Fruit fly (Drosophila melanogaster) whole organism, embryonic: ENCODE data around the gene CG15034.

ENCODE experiments used
- Abd-B ChIP-seq: fragments of 200-800 bp; sonication (Bioruptor generic); optimal IDR thresholded peaks from 2 replicates; lab custom pipeline; 2018; ENCODE audit warnings: missing biosample characterization, mild to moderate bottlenecking, missing genetic modification characterization, moderate library complexity
- Asciz ChIP-seq: fragments of 200-800 bp; sonication (Bioruptor generic); optimal IDR thresholded peaks from 2 replicates; lab custom pipeline; 2017; ENCODE audit warnings: missing biosample characterization, mild to moderate bottlenecking, missing genetic modification characterization, missing genetic modification reagents
- Atf3 ChIP-seq: fragments of 200-800 bp; sonication (Bioruptor generic); optimal IDR thresholded peaks from 3 replicates; lab custom pipeline; 2016; ENCODE audit warnings: missing biosample characterization, missing genetic modification characterization
- Bgb ChIP-seq: fragments of 200-800 bp; sonication (Bioruptor generic); IDR thresholded peaks from 2 replicates; pipeline ENCODE4 v1.3.6; 2022; ENCODE audit warnings: missing biosample characterization, missing genetic modification characterization; ENCODE audit not compliant: partially characterized antibody
- C15 ChIP-seq: fragments of 200-800 bp; sonication (Bioruptor generic); IDR thresholded peaks from 3 replicates; pipeline ENCODE4 v1.3.6; 2022; ENCODE audit warnings: missing biosample characterization, missing genetic modification characterization
- CG10366 ChIP-seq: fragments of 200-800 bp; sonication (Bioruptor generic); IDR thresholded peaks from 2 replicates; pipeline ENCODE4 v1.3.6; 2022; ENCODE audit warnings: missing biosample characterization, missing genetic modification characterization
- CG10565 ChIP-seq: fragments of 200-800 bp; sonication (Bioruptor generic); optimal IDR thresholded peaks from 3 replicates; lab custom pipeline; 2016; ENCODE audit warnings: missing biosample characterization, mild to moderate bottlenecking, missing genetic modification characterization
- CG14667 ChIP-seq: fragments of 200-800 bp; sonication (Bioruptor generic); IDR thresholded peaks from 2 replicates; pipeline ENCODE4 v1.3.6; 2022; ENCODE audit warnings: missing biosample characterization, missing genetic modification characterization
- CG14710 ChIP-seq: fragments of 200-800 bp; sonication (Bioruptor generic); optimal IDR thresholded peaks from 3 replicates; lab custom pipeline; 2019; ENCODE audit warnings: missing biosample characterization, mild to moderate bottlenecking, missing genetic modification characterization, moderate library complexity
- CG15601 ChIP-seq: fragments of 200-800 bp; sonication (Bioruptor generic); optimal IDR thresholded peaks from 3 replicates; lab custom pipeline; 2019; ENCODE audit warnings: missing biosample characterization, mild to moderate bottlenecking, missing genetic modification characterization, moderate library complexity
- CG16815 ChIP-seq: fragments of 200-800 bp; sonication (Bioruptor generic); optimal IDR thresholded peaks from 3 replicates; lab custom pipeline; 2017; ENCODE audit warnings: missing biosample characterization, mild to moderate bottlenecking, missing genetic modification characterization
- CG17328 ChIP-seq: fragments of 200-800 bp; sonication (Bioruptor generic); IDR thresholded peaks from 2 replicates; pipeline ENCODE4 v1.3.6; 2022; ENCODE audit warnings: missing biosample characterization, missing genetic modification characterization
- CG17912 ChIP-seq: fragments of 200-800 bp; sonication (Bioruptor generic); optimal IDR thresholded peaks from 2 replicates; lab custom pipeline; 2018; ENCODE audit warnings: missing biosample characterization, mild to moderate bottlenecking, missing genetic modification characterization
- CG1792 ChIP-seq: fragments of 200-800 bp; sonication (Bioruptor generic); optimal IDR thresholded peaks from 2 replicates; lab custom pipeline; 2016; ENCODE audit warnings: missing biosample characterization, missing genetic modification characterization
- CG18476 ChIP-seq: fragments of 200-800 bp; sonication (Bioruptor generic); optimal IDR thresholded peaks from 2 replicates; lab custom pipeline; 2016; ENCODE audit warnings: missing biosample characterization, mild to moderate bottlenecking, missing genetic modification characterization
- CG18619 ChIP-seq: fragments of 200-800 bp; sonication (Bioruptor generic); optimal IDR thresholded peaks from 3 replicates; lab custom pipeline; 2017; ENCODE audit warnings: missing biosample characterization, mild to moderate bottlenecking, missing genetic modification characterization
- CG2875 ChIP-seq: fragments of 200-800 bp; sonication (Bioruptor generic); optimal IDR thresholded peaks from 2 replicates; lab custom pipeline; 2017; ENCODE audit warnings: missing biosample characterization, mild to moderate bottlenecking, missing genetic modification characterization, missing genetic modification reagents
- CG3163 ChIP-seq: fragments of 200-800 bp; sonication (Bioruptor generic); optimal IDR thresholded peaks from 3 replicates; lab custom pipeline; 2016; ENCODE audit warnings: missing biosample characterization, missing genetic modification characterization
- CG34376 ChIP-seq: fragments of 200-800 bp; sonication (Bioruptor generic); optimal IDR thresholded peaks from 2 replicates; lab custom pipeline; 2018; ENCODE audit warnings: missing biosample characterization, mild to moderate bottlenecking, missing genetic modification characterization
- CG6175 ChIP-seq: fragments of 200-800 bp; sonication (Bioruptor generic); IDR thresholded peaks from 3 replicates; pipeline ENCODE4 v1.3.6; 2022; ENCODE audit warnings: missing biosample characterization, missing genetic modification characterization
- CG7839 ChIP-seq: fragments of 200-800 bp; sonication (Bioruptor generic); optimal IDR thresholded peaks from 3 replicates; lab custom pipeline; 2018; ENCODE audit warnings: missing biosample characterization, mild to moderate bottlenecking, missing genetic modification characterization, moderate library complexity
- CG8359 ChIP-seq: fragments of 200-800 bp; sonication (Bioruptor generic); optimal IDR thresholded peaks from 2 replicates; lab custom pipeline; 2017; ENCODE audit warnings: missing biosample characterization, mild to moderate bottlenecking, missing genetic modification characterization, borderline replicate concordance
- CG9797 ChIP-seq: fragments of 200-800 bp; sonication (Bioruptor generic); optimal IDR thresholded peaks from 3 replicates; lab custom pipeline; 2018; ENCODE audit warnings: missing biosample characterization, mild to moderate bottlenecking, missing genetic modification characterization
- Dad ChIP-seq: fragments of 200-800 bp; sonication (Bioruptor generic); optimal IDR thresholded peaks from 3 replicates; lab custom pipeline; 2016; ENCODE audit warnings: missing biosample characterization, missing genetic modification characterization
- Dll ChIP-seq: fragments of 200-800 bp; sonication (Bioruptor generic); IDR thresholded peaks from 4 replicates; pipeline ENCODE4 v1.3.6; 2022; ENCODE audit warnings: missing biosample characterization, missing genetic modification characterization; ENCODE audit not compliant: partially characterized antibody
- Doc2 ChIP-seq: fragments of 200-800 bp; sonication (Bioruptor generic); IDR thresholded peaks from 2 replicates; pipeline ENCODE4 v1.3.6; 2022; ENCODE audit warnings: missing biosample characterization, missing genetic modification characterization
- Fer3 ChIP-seq: fragments of 200-800 bp; sonication (Bioruptor generic); optimal IDR thresholded peaks from 2 replicates; lab custom pipeline; 2018; ENCODE audit warnings: missing biosample characterization, mild to moderate bottlenecking, missing genetic modification characterization, moderate library complexity
- Hey ChIP-seq: fragments of 200-800 bp; sonication (Bioruptor generic); optimal IDR thresholded peaks from 3 replicates; lab custom pipeline; 2018; ENCODE audit warnings: missing biosample characterization, mild to moderate bottlenecking, missing genetic modification characterization
- HmgZ ChIP-seq: fragments of 200-800 bp; sonication (Bioruptor generic); optimal IDR thresholded peaks from 2 replicates; lab custom pipeline; 2018; ENCODE audit warnings: missing biosample characterization, mild to moderate bottlenecking, missing genetic modification characterization
- Kr ChIP-seq: fragments of 200-800 bp; sonication (Bioruptor generic); optimal IDR thresholded peaks from 2 replicates; lab custom pipeline; 2017; ENCODE audit warnings: missing biosample characterization, mild to moderate bottlenecking, missing genetic modification characterization
- MBD-R2 ChIP-seq: fragments of 200-800 bp; sonication (Bioruptor generic); IDR thresholded peaks from 2 replicates; pipeline ENCODE4 v1.3.6; 2022; ENCODE audit warnings: missing biosample characterization, missing genetic modification characterization
- NK7.1 ChIP-seq: fragments of 200-800 bp; sonication (Bioruptor generic); optimal IDR thresholded peaks from 3 replicates; lab custom pipeline; 2016; ENCODE audit warnings: missing biosample characterization, missing genetic modification characterization
- az2 ChIP-seq: fragments of 200-800 bp; sonication (Bioruptor generic); optimal IDR thresholded peaks from 3 replicates; lab custom pipeline; 2016; ENCODE audit warnings: missing biosample characterization, missing genetic modification characterization
- bsh ChIP-seq, 2 experiments: fragments of 200-800 bp; sonication (Bioruptor generic); optimal IDR thresholded peaks; 2 replicates each; lab custom pipeline; 2017 to 2018; ENCODE audit warnings: mild to moderate bottlenecking in 2 of 2, missing biosample characterization in 2 of 2, missing genetic modification characterization in 2 of 2, moderate library complexity in 1 of 2
- crp ChIP-seq, 2 experiments: fragments of 200-800 bp; sonication (Bioruptor generic); optimal IDR thresholded peaks; 2 replicates in 1 of 2; 3 replicates in 1 of 2; lab custom pipeline; 2017; ENCODE audit warnings: missing biosample characterization in 2 of 2, missing genetic modification characterization in 2 of 2, mild to moderate bottlenecking in 1 of 2, moderate library complexity in 1 of 2
- esg ChIP-seq: fragments of 200-800 bp; sonication (Bioruptor generic); conservative IDR thresholded peaks from 2 replicates; pipeline ENCODE4 v1.3.6; 2022; ENCODE audit warnings: missing biosample characterization, missing genetic modification characterization
- ewg ChIP-seq: fragments of 200-800 bp; sonication (Bioruptor generic); optimal IDR thresholded peaks from 3 replicates; lab custom pipeline; 2017; ENCODE audit warnings: mild to moderate bottlenecking, missing biosample characterization, missing genetic modification reagents, missing genetic modification characterization
- fu2 ChIP-seq: fragments of 200-800 bp; sonication (Bioruptor generic); optimal IDR thresholded peaks from 2 replicates; lab custom pipeline; 2016; ENCODE audit warnings: missing biosample characterization, missing genetic modification characterization
- gcm2 ChIP-seq: fragments of 200-800 bp; sonication (Bioruptor generic); optimal IDR thresholded peaks from 2 replicates; lab custom pipeline; 2016; ENCODE audit warnings: missing biosample characterization, missing genetic modification characterization
- hb ChIP-seq: fragments of 200-800 bp; sonication (Bioruptor generic); IDR thresholded peaks from 3 replicates; pipeline ENCODE4 v1.3.6; 2022; ENCODE audit warnings: missing biosample characterization, missing genetic modification characterization; ENCODE audit not compliant: partially characterized antibody
- klu ChIP-seq: fragments of 200-800 bp; sonication (Bioruptor generic); IDR thresholded peaks from 2 replicates; pipeline ENCODE4 v1.3.6; 2022; ENCODE audit warnings: missing biosample characterization, missing genetic modification characterization
- odd ChIP-seq: fragments of 200-800 bp; sonication (Bioruptor generic); optimal IDR thresholded peaks from 2 replicates; lab custom pipeline; 2017; ENCODE audit warnings: missing biosample characterization, mild to moderate bottlenecking, missing genetic modification characterization
- p53 ChIP-seq: fragments of 200-800 bp; sonication (Bioruptor generic); optimal IDR thresholded peaks from 2 replicates; lab custom pipeline; 2016; ENCODE audit warnings: missing biosample characterization, missing genetic modification characterization
- ranshi ChIP-seq: fragments of 200-800 bp; sonication (Bioruptor generic); IDR thresholded peaks from 2 replicates; pipeline ENCODE4 v1.3.6; 2022; ENCODE audit warnings: missing biosample characterization, missing genetic modification characterization
- row ChIP-seq: fragments of 200-800 bp; sonication (Bioruptor generic); IDR thresholded peaks from 3 replicates; pipeline ENCODE4 v1.3.6; 2022; ENCODE audit warnings: missing biosample characterization, missing genetic modification characterization
- sd ChIP-seq: fragments of 200-800 bp; sonication (Bioruptor generic); optimal IDR thresholded peaks from 3 replicates; lab custom pipeline; 2018; ENCODE audit warnings: missing biosample characterization, mild to moderate bottlenecking, missing genetic modification characterization, moderate library complexity
- sens ChIP-seq: fragments of 200-800 bp; sonication (Bioruptor generic); peaks from one replicate; lab custom pipeline; 2016; ENCODE audit warnings: missing biosample characterization, missing genetic modification characterization
- trh ChIP-seq: fragments of 200-800 bp; sonication (Bioruptor generic); optimal IDR thresholded peaks from 2 replicates; lab custom pipeline; 2016; ENCODE audit warnings: missing biosample characterization, missing genetic modification characterization
- tup ChIP-seq: fragments of 200-800 bp; sonication (Bioruptor generic); optimal IDR thresholded peaks from 2 replicates; lab custom pipeline; 2016; ENCODE audit warnings: missing biosample characterization, mild to moderate bottlenecking, missing genetic modification characterization, moderate library complexity
- tx ChIP-seq: fragments of 200-800 bp; sonication (Bioruptor generic); optimal IDR thresholded peaks from 2 replicates; lab custom pipeline; 2016; ENCODE audit warnings: missing biosample characterization, missing genetic modification characterization

CG15034 gene

dm6 chrX:7305753-7306338 is 41.5 kb downstream of the CG15034 start (continued):
- peak; percentile 53; the same call in 1 of the 2 replicates for TF ChIP-seq esg (GFP tag; lab: Robert Waterston, UW)
- no peak for TF ChIP-seq CG34376
- peak; percentile 39 for TF ChIP-seq Fer3
- TF ChIP-seq ranshi, result peak; percentile 40; the same call in 1 of the 2 replicates
- no peak for TF ChIP-seq CG17912
- no peak for TF ChIP-seq CG9797
- peak; percentile 40 for TF ChIP-seq CG15601 (tag; lab: Kevin White, UChicago)
- no peak for TF ChIP-seq CG1792 (GFP tag; lab: Kevin White, UChicago)
- peak; percentile 86 for TF ChIP-seq sens (GFP tag; lab: Kevin White, UChicago)
- TF ChIP-seq CG14667 (GFP tag; lab: Robert Waterston, UW), result no peak
- TF ChIP-seq Bgb (GFP tag; lab: Robert Waterston, UW), result no peak
- no peak for TF ChIP-seq Dad (GFP tag; lab: Kevin White, UChicago)
- TF ChIP-seq CG16815 (GFP tag; lab: Kevin White, UChicago), result peak; percentile 72
- no peak for TF ChIP-seq gcm2 (GFP tag; lab: Kevin White, UChicago)
- TF ChIP-seq CG18476, result no peak
- TF ChIP-seq tx (GFP tag; lab: Kevin White, UChicago), result no peak
- no peak for TF ChIP-seq HmgZ
- TF ChIP-seq ewg, result peak; percentile 50
- TF ChIP-seq CG2875, result peak; percentile 53
- TF ChIP-seq CG10565 (GFP tag; lab: Kevin White, UChicago), result no peak
- TF ChIP-seq odd (GFP tag; lab: Kevin White, UChicago), result peak; percentile 22
- peak; percentile 13 for TF ChIP-seq sd (tag; lab: Kevin White, UChicago)
- no peak for TF ChIP-seq Hey
- peak in 1 of 2 experiments; percentile 4 for TF ChIP-seq crp (GFP tag; optimal IDR thresholded peaks at IDR 0.05; lab: Kevin White, UChicago)
- peak; percentile 27; the same call in 1 of the 2 replicates for TF ChIP-seq klu
- TF ChIP-seq Doc2 (GFP tag; lab: Robert Waterston, UW), result no peak
- no peak for TF ChIP-seq Kr (GFP tag; lab: Kevin White, UChicago)
- peak; percentile 29 for TF ChIP-seq CG14710 (tag; lab: Kevin White, UChicago)
- TF ChIP-seq MBD-R2 (GFP tag; lab: Robert Waterston, UW), result no peak
- TF ChIP-seq C15 (GFP tag; lab: Robert Waterston, UW), result no peak
- peak; percentile 71 to 89 for TF ChIP-seq bsh (GFP tag; optimal IDR thresholded peaks at IDR 0.05; lab: Kevin White, UChicago)
- TF ChIP-seq NK7.1 (GFP tag; lab: Kevin White, UChicago), result no peak
- TF ChIP-seq CG7839 (tag; lab: Kevin White, UChicago), result peak; percentile 71
- no peak for TF ChIP-seq fu2 (GFP tag; lab: Kevin White, UChicago)
- TF ChIP-seq CG3163 (GFP tag; lab: Kevin White, UChicago), result peak; percentile 26
- TF ChIP-seq Abd-B (GFP tag; lab: Kevin White, UChicago), result peak; percentile 55
- no peak for TF ChIP-seq trh (GFP tag; lab: Kevin White, UChicago)
- TF ChIP-seq CG6175 (GFP tag; lab: Robert Waterston, UW), result no peak; the same call in 2 of the 3 replicates
- peak; percentile 29; the same call in 1 of the 2 replicates for TF ChIP-seq CG10366 (GFP tag; lab: Robert Waterston, UW)
- peak; percentile 58 for TF ChIP-seq CG18619
- TF ChIP-seq CG17328 (GFP tag; lab: Robert Waterston, UW), result peak; percentile 43; the same call in 1 of the 2 replicates
- peak; percentile 52 for TF ChIP-seq az2 (GFP tag; lab: Kevin White, UChicago)
- no peak for TF ChIP-seq tup (GFP tag; lab: Kevin White, UChicago)
- peak; percentile 16 for TF ChIP-seq CG8359
- TF ChIP-seq Atf3 (GFP tag; lab: Kevin White, UChicago), result no peak
- TF ChIP-seq row (GFP tag; lab: Robert Waterston, UW), result peak; percentile 73
- no peak for TF ChIP-seq hb (GFP tag; lab: Robert Waterston, UW)
- no peak for TF ChIP-seq p53 (GFP tag; lab: Kevin White, UChicago)
- peak; percentile 13 for TF ChIP-seq Asciz (GFP tag; lab: Kevin White, UChicago)
- TF ChIP-seq Dll (GFP tag; lab: Robert Waterston, UW), result no peak
